Fruit fly (Drosophila melanogaster) whole organism, embryonic: ENCODE measurements around the gene SIDL.
A peak's percentile ranks its signal among the peaks of the same experiment; 100 is the strongest.

Experiments used
- Ada2b ChIP-seq: fragments of 200-800 bp; sonication (Bioruptor generic); IDR thresholded peaks from 2 replicates; pipeline ENCODE4 v1.3.6; 2022; ENCODE audit warnings: missing biosample characterization, missing genetic modification characterization
- C15 ChIP-seq: fragments of 200-800 bp; sonication (Bioruptor generic); IDR thresholded peaks from 3 replicates; pipeline ENCODE4 v1.3.6; 2022; ENCODE audit warnings: missing biosample characterization, missing genetic modification characterization
- CG12942 ChIP-seq: fragments of 200-800 bp; sonication (Bioruptor generic); optimal IDR thresholded peaks from 3 replicates; lab custom pipeline; 2016; ENCODE audit warnings: missing biosample characterization, missing genetic modification characterization
- CG13123 ChIP-seq: fragments of 200-800 bp; sonication (Bioruptor generic); optimal IDR thresholded peaks from 2 replicates; lab custom pipeline; 2016; ENCODE audit warnings: missing biosample characterization, missing genetic modification characterization
- CG13624 ChIP-seq: fragments of 200-800 bp; sonication (Bioruptor generic); optimal IDR thresholded peaks from 2 replicates; lab custom pipeline; 2016; ENCODE audit warnings: missing biosample characterization, missing genetic modification characterization
- CG18011 ChIP-seq: fragments of 200-800 bp; sonication (Bioruptor generic); optimal IDR thresholded peaks from 2 replicates; lab custom pipeline; 2017; ENCODE audit warnings: missing biosample characterization, missing genetic modification characterization, mild to moderate bottlenecking, moderate library complexity, missing genotype
- CG30020 ChIP-seq: fragments of 200-800 bp; optimal IDR thresholded peaks from 2 replicates; lab custom pipeline; 2019; ENCODE audit warnings: missing biosample characterization, mild to moderate bottlenecking, missing genetic modification characterization, moderate library complexity
- CG3163 ChIP-seq: fragments of 200-800 bp; sonication (Bioruptor generic); optimal IDR thresholded peaks from 3 replicates; lab custom pipeline; 2016; ENCODE audit warnings: missing biosample characterization, missing genetic modification characterization
- CG34422 ChIP-seq: fragments of 200-800 bp; sonication (Bioruptor generic); IDR thresholded peaks from 3 replicates; pipeline ENCODE4 v1.3.6; 2022; ENCODE audit warnings: missing biosample characterization, missing genetic modification characterization
- CG3995 ChIP-seq: fragments of 200-800 bp; sonication (Bioruptor generic); optimal IDR thresholded peaks from 3 replicates; lab custom pipeline; 2016; ENCODE audit warnings: missing biosample characterization, missing genetic modification characterization
- CG4617 ChIP-seq: fragments of 200-800 bp; sonication (Bioruptor generic); optimal IDR thresholded peaks from 3 replicates; lab custom pipeline; 2016; ENCODE audit warnings: missing biosample characterization, missing genetic modification characterization, borderline replicate concordance
- CG6175 ChIP-seq: fragments of 200-800 bp; sonication (Bioruptor generic); IDR thresholded peaks from 3 replicates; pipeline ENCODE4 v1.3.6; 2022; ENCODE audit warnings: missing biosample characterization, missing genetic modification characterization
- CG8359 ChIP-seq: fragments of 200-800 bp; sonication (Bioruptor generic); optimal IDR thresholded peaks from 2 replicates; lab custom pipeline; 2017; ENCODE audit warnings: missing biosample characterization, mild to moderate bottlenecking, missing genetic modification characterization, borderline replicate concordance
- CG8924 ChIP-seq: fragments of 200-800 bp; optimal IDR thresholded peaks from 3 replicates; lab custom pipeline; 2019; ENCODE audit warnings: missing biosample characterization, mild to moderate bottlenecking, missing genetic modification characterization, moderate library complexity
- CHES-1-like ChIP-seq: fragments of 200-800 bp; sonication (Bioruptor generic); optimal IDR thresholded peaks from 2 replicates; lab custom pipeline; 2016; ENCODE audit warnings: missing biosample characterization, missing genetic modification characterization
- Deaf1 ChIP-seq: fragments of 200-800 bp; optimal IDR thresholded peaks from 3 replicates; lab custom pipeline; 2019; ENCODE audit warnings: missing biosample characterization, mild to moderate bottlenecking, missing genetic modification characterization, moderate library complexity
- Dip3 ChIP-seq: fragments of 200-800 bp; sonication (Bioruptor generic); optimal IDR thresholded peaks from 3 replicates; lab custom pipeline; 2016; ENCODE audit warnings: missing biosample characterization, missing genetic modification characterization
- Fer3 ChIP-seq: fragments of 200-800 bp; sonication (Bioruptor generic); optimal IDR thresholded peaks from 2 replicates; lab custom pipeline; 2018; ENCODE audit warnings: missing biosample characterization, mild to moderate bottlenecking, missing genetic modification characterization, moderate library complexity
- HLH54F ChIP-seq: fragments of 200-800 bp; sonication (Bioruptor generic); optimal IDR thresholded peaks from 3 replicates; lab custom pipeline; 2016; ENCODE audit warnings: missing biosample characterization, missing genetic modification characterization
- HLHmδ ChIP-seq: fragments of 200-800 bp; sonication (Bioruptor generic); optimal IDR thresholded peaks from 2 replicates; lab custom pipeline; 2018; ENCODE audit warnings: missing biosample characterization, mild to moderate bottlenecking, missing genetic modification characterization, moderate library complexity
- Hmx ChIP-seq: fragments of 200-800 bp; sonication (Bioruptor generic); optimal IDR thresholded peaks from 2 replicates; lab custom pipeline; 2016; ENCODE audit warnings: missing biosample characterization, missing genetic modification characterization
- Kr ChIP-seq: fragments of 200-800 bp; sonication (Bioruptor generic); optimal IDR thresholded peaks from 2 replicates; lab custom pipeline; 2017; ENCODE audit warnings: missing biosample characterization, mild to moderate bottlenecking, missing genetic modification characterization
- Med ChIP-seq: fragments of 200-800 bp; sonication (Bioruptor generic); peaks from one replicate; lab custom pipeline; 2016; ENCODE audit warnings: missing biosample characterization, missing genetic modification characterization, mild to moderate bottlenecking, inconsistent platforms, moderate library complexity
- Meics ChIP-seq: fragments of 200-800 bp; sonication (Bioruptor generic); optimal IDR thresholded peaks from 2 replicates; lab custom pipeline; 2017; ENCODE audit warnings: missing biosample characterization, mild to moderate bottlenecking, missing genetic modification characterization
- Neu2 ChIP-seq: fragments of 200-800 bp; sonication (Bioruptor generic); optimal IDR thresholded peaks from 3 replicates; lab custom pipeline; 2016; ENCODE audit warnings: missing biosample characterization, missing genetic modification characterization, borderline replicate concordance
- Oaz ChIP-seq: fragments of 200-800 bp; sonication (Bioruptor generic); IDR thresholded peaks from 2 replicates; pipeline ENCODE4 v1.3.6; 2022; ENCODE audit warnings: missing biosample characterization, missing genetic modification characterization
- Ravus ChIP-seq: fragments of 200-800 bp; sonication (Bioruptor generic); IDR thresholded peaks from 2 replicates; pipeline ENCODE4 v1.3.6; 2022; ENCODE audit warnings: missing biosample characterization, missing genetic modification characterization
- Sox100B ChIP-seq: fragments of 200-800 bp; sonication (Bioruptor generic); optimal IDR thresholded peaks from 3 replicates; lab custom pipeline; 2018; ENCODE audit warnings: missing biosample characterization, mild to moderate bottlenecking, missing genetic modification characterization
- Spps ChIP-seq: fragments of 200-800 bp; sonication (Bioruptor generic); optimal IDR thresholded peaks from 2 replicates; lab custom pipeline; 2018; ENCODE audit warnings: missing biosample characterization, mild to moderate bottlenecking, missing genetic modification characterization
- ab ChIP-seq: fragments of 200-800 bp; sonication (Bioruptor generic); optimal IDR thresholded peaks from 2 replicates; lab custom pipeline; 2016; ENCODE audit warnings: missing biosample characterization, missing genetic modification characterization
- btn ChIP-seq: fragments of 200-800 bp; sonication (Bioruptor generic); optimal IDR thresholded peaks from 2 replicates; lab custom pipeline; 2016; ENCODE audit warnings: missing biosample characterization, missing genetic modification characterization
- cg ChIP-seq: fragments of 200-800 bp; sonication (Bioruptor generic); optimal IDR thresholded peaks from 3 replicates; lab custom pipeline; 2019; ENCODE audit warnings: missing biosample characterization, mild to moderate bottlenecking, missing genetic modification characterization, moderate library complexity
- da ChIP-seq: fragments of 200-800 bp; sonication (Bioruptor generic); optimal IDR thresholded peaks from 2 replicates; lab custom pipeline; 2016; ENCODE audit warnings: missing biosample characterization, missing genetic modification characterization
- en ChIP-seq: fragments of 200-800 bp; sonication (Bioruptor generic); optimal IDR thresholded peaks from 2 replicates; lab custom pipeline; 2016; ENCODE audit warnings: missing biosample characterization, missing genetic modification characterization
- fd102C ChIP-seq: fragments of 200-800 bp; sonication (Bioruptor generic); optimal IDR thresholded peaks from 2 replicates; lab custom pipeline; 2018; ENCODE audit warnings: missing biosample characterization, mild to moderate bottlenecking, missing genetic modification characterization, moderate library complexity
- fd64A ChIP-seq: fragments of 200-800 bp; sonication (Bioruptor generic); optimal IDR thresholded peaks from 3 replicates; lab custom pipeline; 2018; ENCODE audit warnings: missing biosample characterization, mild to moderate bottlenecking, missing genetic modification characterization
- gem ChIP-seq: fragments of 200-800 bp; sonication (Bioruptor generic); optimal IDR thresholded peaks from 2 replicates; lab custom pipeline; 2019; ENCODE audit warnings: missing biosample characterization, mild to moderate bottlenecking, missing genetic modification characterization, moderate library complexity
- inv ChIP-seq: fragments of 200-800 bp; sonication (Bioruptor generic); IDR thresholded peaks from 2 replicates; pipeline ENCODE4 v1.3.6; 2022; ENCODE audit warnings: missing biosample characterization, missing genetic modification characterization; ENCODE audit not compliant: partially characterized antibody
- jumu ChIP-seq: fragments of 200-800 bp; sonication (Bioruptor generic); optimal IDR thresholded peaks from 3 replicates; lab custom pipeline; 2016; ENCODE audit warnings: missing biosample characterization, missing genetic modification characterization
- kah ChIP-seq: fragments of 200-800 bp; sonication (Bioruptor generic); optimal IDR thresholded peaks from 2 replicates; lab custom pipeline; 2018; ENCODE audit warnings: missing biosample characterization, mild to moderate bottlenecking, missing genetic modification characterization
- org-1 ChIP-seq: fragments of 200-800 bp; sonication (Bioruptor generic); optimal IDR thresholded peaks from 2 replicates; lab custom pipeline; 2017; ENCODE audit warnings: missing biosample characterization, missing genetic modification characterization
- salm ChIP-seq: fragments of 200-800 bp; sonication (Bioruptor generic); optimal IDR thresholded peaks from 2 replicates; lab custom pipeline; 2018; ENCODE audit warnings: missing biosample characterization, mild to moderate bottlenecking, missing genetic modification characterization
- sc ChIP-seq, 3 experiments: fragments of >200 bp in 2 of 3; fragments of 200-800 bp in 1 of 3; sonication (Bioruptor generic) in 1 of 3; optimal IDR thresholded peaks; 2 replicates in 2 of 3; 3 replicates in 1 of 3; lab custom pipeline; 2017; ENCODE audit warnings: mild to moderate bottlenecking in 1 of 3, missing biosample characterization in 1 of 3, missing genetic modification characterization in 1 of 3, missing genetic modification reagents in 1 of 3
- schlank ChIP-seq: fragments of 200-800 bp; sonication (Bioruptor generic); optimal IDR thresholded peaks from 2 replicates; lab custom pipeline; 2018; ENCODE audit warnings: missing biosample characterization, mild to moderate bottlenecking, missing genetic modification characterization
- sob ChIP-seq: fragments of 200-800 bp; sonication (Bioruptor generic); IDR thresholded peaks from 2 replicates; pipeline ENCODE4 v1.3.6; 2022; ENCODE audit warnings: missing biosample characterization, missing genetic modification characterization
- stwl ChIP-seq: fragments of 200-800 bp; sonication (Bioruptor generic); optimal IDR thresholded peaks from 3 replicates; lab custom pipeline; 2018; ENCODE audit warnings: missing biosample characterization, mild to moderate bottlenecking, missing genetic modification characterization, moderate library complexity
- tap ChIP-seq: fragments of 200-800 bp; optimal IDR thresholded peaks from 3 replicates; lab custom pipeline; 2019; ENCODE audit warnings: missing biosample characterization, mild to moderate bottlenecking, missing genetic modification characterization, moderate library complexity
- wdn ChIP-seq: fragments of 200-800 bp; sonication (Bioruptor generic); IDR thresholded peaks from 2 replicates; pipeline ENCODE4 v1.3.6; 2022; ENCODE audit warnings: missing biosample characterization, missing genetic modification characterization
- z ChIP-seq: fragments of 200-800 bp; sonication (Bioruptor generic); IDR thresholded peaks from 3 replicates; pipeline ENCODE4 v1.3.6; 2022; ENCODE audit warnings: missing biosample characterization, missing genetic modification characterization

The SIDL gene

DNA sequence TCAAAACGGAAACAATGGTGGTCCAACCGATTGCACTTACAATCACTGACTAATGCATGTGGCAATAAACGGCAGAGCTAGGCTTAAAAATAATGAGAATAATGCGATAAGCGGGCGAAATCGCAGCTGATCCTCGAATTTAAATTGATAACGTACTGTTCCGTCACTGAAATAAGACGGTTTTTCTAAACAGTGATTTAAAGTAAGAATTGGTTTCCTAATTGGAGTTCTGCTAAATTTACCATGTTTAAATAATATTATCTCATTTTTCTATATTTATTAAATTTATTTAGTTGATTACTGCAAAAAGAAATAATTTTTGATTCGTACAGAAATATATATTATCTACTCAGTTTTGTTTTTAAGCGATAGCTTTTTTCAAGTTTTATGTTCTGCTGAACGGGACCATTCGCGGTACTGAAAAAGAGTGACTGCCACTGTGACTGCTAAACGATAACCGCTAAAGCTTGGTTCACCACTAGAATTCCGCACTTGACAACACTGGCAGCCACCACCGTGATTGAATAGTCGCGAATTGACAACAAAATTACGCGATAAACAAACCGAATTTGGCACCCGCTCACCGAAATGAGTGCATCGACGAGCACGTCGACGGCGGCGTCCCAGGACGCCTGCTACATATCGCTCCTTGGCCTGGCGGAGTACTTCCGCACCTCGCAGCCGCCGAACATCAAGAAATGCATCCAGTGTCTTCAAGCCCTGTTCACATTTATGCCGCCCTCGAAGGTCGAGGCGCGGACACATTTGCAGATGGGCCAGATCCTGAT is 9.8 kb downstream of the SIDL start, which contains the start of the genes Spn88Eb and Mau2 (continued):
- TF ChIP-seq kah (peak; percentile 4), HLHmδ (GFP tag; lab: Kevin White, UChicago) (no peak), Hmx (no peak), tap (tag; lab: Kevin White, UChicago) (no peak), btn (GFP tag; lab: Kevin White, UChicago) (no peak), Deaf1 (tag; lab: Kevin White, UChicago) (no peak), CG4617 (GFP tag; lab: Kevin White, UChicago) (peak; percentile 74), da (GFP tag; lab: Kevin White, UChicago) (no peak), C15 (no peak), gem (no peak), Neu2 (GFP tag; lab: Kevin White, UChicago) (no peak), schlank (tag; lab: Kevin White, UChicago) (peak; percentile 7), CG13123 (GFP tag; lab: Kevin White, UChicago) (peak; percentile 37), CG34422 (peak; percentile 80; the same call in 2 of the 3 replicates), sc (optimal IDR thresholded peaks at IDR 0.05; lab: Kevin White, UChicago) (no peak), sc (GFP tag; optimal IDR thresholded peaks at IDR 0.05; lab: Kevin White, UChicago) (no peak), Fer3 (tag; lab: Kevin White, UChicago) (peak; percentile 53), Dip3 (GFP tag; lab: Kevin White, UChicago) (peak; percentile 62), CG13624 (GFP tag; lab: Kevin White, UChicago) (peak; percentile 30), cg (GFP tag; lab: Kevin White, UChicago) (no peak), Ravus (GFP tag; lab: Robert Waterston, UW) (peak; percentile 32), inv (GFP tag; lab: Robert Waterston, UW) (peak; percentile 49; the same call in 1 of the 2 replicates), CG3995 (GFP tag; lab: Kevin White, UChicago) (peak; percentile 100), Sox100B (no peak), ab (GFP tag; lab: Kevin White, UChicago) (no peak), CHES-1-like (GFP tag; lab: Kevin White, UChicago) (peak; percentile 78), Ada2b (0 out of 2 replicates have a peak, but pooled peaks have one; percentile 24), CG3163 (GFP tag; lab: Kevin White, UChicago) (peak; percentile 43), en (no peak), salm (no peak), Oaz (GFP tag; lab: Robert Waterston, UW) (peak; percentile 35; the same call in 1 of the 2 replicates), CG18011 (peak; percentile 23), CG6175 (GFP tag; lab: Robert Waterston, UW) (peak; percentile 53; the same call in 1 of the 3 replicates), wdn (GFP tag; lab: Robert Waterston, UW) (peak; percentile 76), CG8359 (no peak), fd64A (no peak), fd102C (GFP tag; lab: Kevin White, UChicago) (peak; percentile 38), Med (GFP tag; lab: Kevin White, UChicago) (peak; percentile 94), Kr (GFP tag; lab: Kevin White, UChicago) (no peak), Spps (tag; lab: Kevin White, UChicago) (no peak), org-1 (GFP tag; lab: Kevin White, UChicago) (no peak), CG12942 (GFP tag; lab: Kevin White, UChicago) (peak; percentile 61), z (GFP tag; lab: Robert Waterston, UW) (no peak), jumu (GFP tag; lab: Kevin White, UChicago) (peak; percentile 76), CG30020 (tag; lab: Kevin White, UChicago) (peak; percentile 72), HLH54F (GFP tag; lab: Kevin White, UChicago) (peak; percentile 64), sob (GFP tag; lab: Robert Waterston, UW) (peak; percentile 94), stwl (tag; lab: Kevin White, UChicago) (peak; percentile 68), Meics (GFP tag; lab: Kevin White, UChicago) (peak; percentile 64), CG8924 (tag; lab: Kevin White, UChicago) (peak; percentile 46)
